Fruit fly (Drosophila melanogaster) whole organism, embryonic: ENCODE data around the gene ssp5.

ENCODE experiments used
- Abd-B ChIP-seq: fragments of 200-800 bp; sonication (Bioruptor generic); optimal IDR thresholded peaks from 2 replicates; lab custom pipeline; 2018; ENCODE audit warnings: missing biosample characterization, mild to moderate bottlenecking, missing genetic modification characterization, moderate library complexity
- B-H1 ChIP-seq: fragments of 200-800 bp; sonication (Bioruptor generic); IDR thresholded peaks from 3 replicates; pipeline ENCODE4 v1.3.6; 2022; ENCODE audit warnings: missing biosample characterization, missing genetic modification characterization
- Bdp1 ChIP-seq: fragments of 200-800 bp; sonication (Bioruptor generic); optimal IDR thresholded peaks from 3 replicates; lab custom pipeline; 2016; ENCODE audit warnings: missing biosample characterization, missing genetic modification characterization
- CG11085 ChIP-seq: fragments of 200-800 bp; sonication (Bioruptor generic); IDR thresholded peaks from 2 replicates; pipeline ENCODE4 v1.3.6; 2022; ENCODE audit warnings: missing biosample characterization, missing genetic modification characterization
- CG12659 ChIP-seq: fragments of 200-800 bp; sonication (Bioruptor generic); optimal IDR thresholded peaks from 3 replicates; lab custom pipeline; 2017; ENCODE audit warnings: mild to moderate bottlenecking, missing biosample characterization, missing genetic modification reagents, missing genetic modification characterization
- CG14050 ChIP-seq: fragments of 200-800 bp; sonication (Bioruptor generic); IDR thresholded peaks from 3 replicates; pipeline ENCODE4 v1.3.6; 2022; ENCODE audit warnings: missing biosample characterization, missing genetic modification characterization
- CG15073 ChIP-seq: fragments of 200-800 bp; sonication (Bioruptor generic); optimal IDR thresholded peaks from 2 replicates; lab custom pipeline; 2016; ENCODE audit warnings: missing biosample characterization, missing genetic modification characterization
- CG16863 ChIP-seq: fragments of 200-800 bp; sonication (Bioruptor generic); optimal IDR thresholded peaks from 3 replicates; lab custom pipeline; 2016; ENCODE audit warnings: missing biosample characterization, missing genetic modification characterization
- CG17186 ChIP-seq: fragments of 200-800 bp; sonication (Bioruptor generic); optimal IDR thresholded peaks from 3 replicates; lab custom pipeline; 2017; ENCODE audit warnings: missing biosample characterization, missing genetic modification reagents, missing genetic modification characterization
- CG17612 ChIP-seq: fragments of 200-800 bp; sonication (Bioruptor generic); IDR thresholded peaks from 2 replicates; pipeline ENCODE4 v1.3.6; 2022; ENCODE audit warnings: missing biosample characterization, missing genetic modification characterization
- CG18476 ChIP-seq: fragments of 200-800 bp; sonication (Bioruptor generic); optimal IDR thresholded peaks from 2 replicates; lab custom pipeline; 2016; ENCODE audit warnings: missing biosample characterization, mild to moderate bottlenecking, missing genetic modification characterization
- CG2129 ChIP-seq: fragments of 200-800 bp; sonication (Bioruptor generic); IDR thresholded peaks from 2 replicates; pipeline ENCODE4 v1.3.6; 2022; ENCODE audit warnings: missing biosample characterization, missing genetic modification characterization; ENCODE audit not compliant: partially characterized antibody
- CG2712 ChIP-seq: fragments of 200-800 bp; optimal IDR thresholded peaks from 3 replicates; lab custom pipeline; 2019; ENCODE audit warnings: missing biosample characterization, mild to moderate bottlenecking, missing genetic modification characterization, moderate library complexity
- CG30431 ChIP-seq: fragments of 200-800 bp; sonication (Bioruptor generic); optimal IDR thresholded peaks from 2 replicates; lab custom pipeline; 2017; ENCODE audit warnings: missing biosample characterization, missing genetic modification characterization
- CG31388 ChIP-seq: fragments of 200-800 bp; sonication (Bioruptor generic); optimal IDR thresholded peaks from 2 replicates; lab custom pipeline; 2016; ENCODE audit warnings: missing biosample characterization, missing genetic modification characterization
- CG32767 ChIP-seq: fragments of 200-800 bp; sonication (Bioruptor generic); IDR thresholded peaks from 2 replicates; pipeline ENCODE4 v1.3.6; 2022; ENCODE audit warnings: missing biosample characterization, missing genetic modification characterization
- CG33557 ChIP-seq: fragments of 200-800 bp; sonication (Bioruptor generic); optimal IDR thresholded peaks from 2 replicates; lab custom pipeline; 2019; ENCODE audit warnings: missing biosample characterization, mild to moderate bottlenecking, missing genetic modification characterization, moderate library complexity
- CG34224 ChIP-seq: fragments of 200-800 bp; sonication (Bioruptor generic); IDR thresholded peaks from 3 replicates; pipeline ENCODE4 v1.3.6; 2022; ENCODE audit warnings: missing biosample characterization, missing genetic modification characterization; ENCODE audit not compliant: partially characterized antibody
- CG4328 ChIP-seq: fragments of 200-800 bp; sonication (Bioruptor generic); optimal IDR thresholded peaks from 3 replicates; lab custom pipeline; 2017; ENCODE audit warnings: missing biosample characterization, missing genetic modification reagents, missing genetic modification characterization
- CG4404 ChIP-seq: fragments of 200-800 bp; sonication (Bioruptor generic); IDR thresholded peaks from 2 replicates; pipeline ENCODE4 v1.3.6; 2022; ENCODE audit warnings: missing biosample characterization, missing genetic modification characterization
- CG4617 ChIP-seq: fragments of 200-800 bp; sonication (Bioruptor generic); optimal IDR thresholded peaks from 3 replicates; lab custom pipeline; 2016; ENCODE audit warnings: missing biosample characterization, missing genetic modification characterization, borderline replicate concordance
- CG5180 ChIP-seq: fragments of 200-800 bp; sonication (Bioruptor generic); optimal IDR thresholded peaks from 3 replicates; lab custom pipeline; 2017; ENCODE audit warnings: missing biosample characterization, missing genetic modification characterization, mild to moderate bottlenecking, moderate library complexity, missing genetic modification reagents
- CG6854 ChIP-seq: fragments of 200-800 bp; sonication (Bioruptor generic); optimal IDR thresholded peaks from 3 replicates; lab custom pipeline; 2017; ENCODE audit warnings: missing biosample characterization, mild to moderate bottlenecking, missing genetic modification characterization
- CG7372 ChIP-seq: fragments of 200-800 bp; sonication (Bioruptor generic); IDR thresholded peaks from 2 replicates; pipeline ENCODE4 v1.3.6; 2022; ENCODE audit warnings: missing biosample characterization, missing genetic modification characterization
- CG7745 ChIP-seq: fragments of 200-800 bp; sonication (Bioruptor generic); optimal IDR thresholded peaks from 2 replicates; lab custom pipeline; 2018; ENCODE audit warnings: missing biosample characterization, mild to moderate bottlenecking, missing genetic modification characterization, moderate library complexity
- CG7987 ChIP-seq: fragments of 200-800 bp; sonication (Bioruptor generic); optimal IDR thresholded peaks from 2 replicates; lab custom pipeline; 2018; ENCODE audit warnings: missing biosample characterization, mild to moderate bottlenecking, missing genetic modification characterization, moderate library complexity
- CG8290 ChIP-seq, 3 experiments: fragments of 200-800 bp; sonication (Bioruptor generic); optimal IDR thresholded peaks; 2 replicates each; lab custom pipeline; 2016 to 2019; ENCODE audit warnings: missing biosample characterization in 3 of 3, missing genetic modification characterization in 3 of 3, mild to moderate bottlenecking in 2 of 3, moderate library complexity in 1 of 3
- CG9932 ChIP-seq: fragments of 200-800 bp; sonication (Bioruptor generic); IDR thresholded peaks from 2 replicates; pipeline ENCODE4 v1.3.6; 2022; ENCODE audit warnings: missing biosample characterization, missing genetic modification characterization
- CoRest ChIP-seq: fragments of 200-800 bp; sonication (Bioruptor generic); optimal IDR thresholded peaks from 3 replicates; lab custom pipeline; 2018; ENCODE audit warnings: missing biosample characterization, mild to moderate bottlenecking, missing genetic modification characterization, moderate library complexity
- Dbx ChIP-seq: fragments of 200-800 bp; sonication (Bioruptor generic); IDR thresholded peaks from 3 replicates; pipeline ENCODE4 v1.3.6; 2022; ENCODE audit warnings: missing biosample characterization, missing genetic modification characterization
- H2.0 ChIP-seq: fragments of 200-800 bp; sonication (Bioruptor generic); IDR thresholded peaks from 2 replicates; pipeline ENCODE4 v1.3.6; 2022; ENCODE audit warnings: missing biosample characterization, missing genetic modification characterization
- HmgZ ChIP-seq: fragments of 200-800 bp; sonication (Bioruptor generic); optimal IDR thresholded peaks from 2 replicates; lab custom pipeline; 2018; ENCODE audit warnings: missing biosample characterization, mild to moderate bottlenecking, missing genetic modification characterization
- Jarid2 ChIP-seq: fragments of 200-800 bp; sonication (Bioruptor generic); optimal IDR thresholded peaks from 3 replicates; lab custom pipeline; 2017; ENCODE audit warnings: mild to moderate bottlenecking, missing biosample characterization, missing genetic modification reagents, missing genetic modification characterization
- Poxn ChIP-seq: fragments of 200-800 bp; sonication (Bioruptor generic); IDR thresholded peaks from 2 replicates; pipeline ENCODE4 v1.3.6; 2022; ENCODE audit warnings: missing biosample characterization, missing genetic modification characterization
- Side ChIP-seq: fragments of 200-800 bp; sonication (Bioruptor generic); optimal IDR thresholded peaks from 2 replicates; lab custom pipeline; 2016; ENCODE audit warnings: missing biosample characterization, missing genetic modification characterization
- Six4 ChIP-seq: fragments of 200-800 bp; sonication (Bioruptor generic); optimal IDR thresholded peaks from 2 replicates; lab custom pipeline; 2016; ENCODE audit warnings: missing biosample characterization, missing genetic modification characterization
- Sry-β ChIP-seq: fragments of 200-800 bp; sonication (Bioruptor generic); optimal IDR thresholded peaks from 2 replicates; lab custom pipeline; 2018; ENCODE audit warnings: missing biosample characterization, mild to moderate bottlenecking, missing genetic modification characterization, moderate library complexity
- Stat92E ChIP-seq, 3 experiments: fragments of >200 bp in 2 of 3; fragments of 200-800 bp in 1 of 3; sonication (Bioruptor generic) in 1 of 3; optimal IDR thresholded peaks; 2 replicates each; lab custom pipeline; 2017 to 2019; ENCODE audit warnings: missing biosample characterization in 3 of 3, missing genetic modification characterization in 3 of 3, mild to moderate bottlenecking in 1 of 3, moderate library complexity in 1 of 3
- Taf1 ChIP-seq: fragments of 200-800 bp; sonication (Bioruptor generic); IDR thresholded peaks from 2 replicates; pipeline ENCODE4 v1.3.6; 2022; ENCODE audit warnings: missing biosample characterization, missing genetic modification characterization
- chn ChIP-seq: fragments of 200-800 bp; sonication (Bioruptor generic); optimal IDR thresholded peaks from 2 replicates; lab custom pipeline; 2016; ENCODE audit warnings: missing biosample characterization, missing genetic modification characterization
- ci ChIP-seq: fragments of 200-800 bp; sonication (Bioruptor generic); IDR thresholded peaks from 3 replicates; pipeline ENCODE4 v1.3.6; 2022; ENCODE audit warnings: missing biosample characterization, missing genetic modification characterization
- crol ChIP-seq: fragments of 200-800 bp; sonication (Bioruptor generic); IDR thresholded peaks from 2 replicates; pipeline ENCODE4 v1.3.6; 2022; ENCODE audit warnings: missing biosample characterization, missing genetic modification characterization
- dan ChIP-seq: fragments of 200-800 bp; sonication (Bioruptor generic); IDR thresholded peaks from 2 replicates; pipeline ENCODE4 v1.3.6; 2022; ENCODE audit warnings: missing biosample characterization, missing genetic modification characterization
- emc ChIP-seq: fragments of 200-800 bp; sonication (Bioruptor generic); optimal IDR thresholded peaks from 2 replicates; lab custom pipeline; 2016; ENCODE audit warnings: missing biosample characterization, missing genetic modification characterization
- otp ChIP-seq: fragments of 200-800 bp; sonication (Bioruptor generic); IDR thresholded peaks from 3 replicates; pipeline ENCODE4, ENCODE4 v1.3.6; 2022; ENCODE audit warnings: missing biosample characterization, missing genetic modification characterization
- tna ChIP-seq: fragments of 200-800 bp; sonication (Bioruptor generic); IDR thresholded peaks from 2 replicates; pipeline ENCODE4 v1.3.6; 2022; ENCODE audit warnings: missing biosample characterization, missing genetic modification characterization; ENCODE audit not compliant: partially characterized antibody
- wor ChIP-seq: fragments of 200-800 bp; sonication (Bioruptor generic); IDR thresholded peaks from 2 replicates; pipeline ENCODE4 v1.3.6; 2022; ENCODE audit warnings: missing biosample characterization, missing genetic modification characterization
- zf30C ChIP-seq: fragments of 200-800 bp; sonication (Bioruptor generic); optimal IDR thresholded peaks from 3 replicates; lab custom pipeline; 2018; ENCODE audit warnings: missing biosample characterization, mild to moderate bottlenecking, missing genetic modification characterization
- zfh1 ChIP-seq: fragments of 200-800 bp; sonication (Bioruptor generic); IDR thresholded peaks from 3 replicates; pipeline ENCODE4 v1.3.6; 2022; ENCODE audit warnings: missing biosample characterization, missing genetic modification characterization

Gene ssp5

dm6 chr3R:12010202-12010824 is 22.6 kb upstream of the ssp5 start, which contains the start of the genes KLHL18 and GCC185 (continued):
- peak; percentile 68 for TF ChIP-seq CG11085 (GFP tag; lab: Robert Waterston, UW)
- no peak for TF ChIP-seq ci (GFP tag; lab: Robert Waterston, UW)
- TF ChIP-seq CG9932 (GFP tag; lab: Robert Waterston, UW), result peak; percentile 88
- peak; percentile 64 for TF ChIP-seq Six4 (GFP tag; lab: Kevin White, UChicago)
- peak; percentile 13 for TF ChIP-seq CG4328 (GFP tag; lab: Kevin White, UChicago)
- no peak; the same call in 1 of the 2 replicates for TF ChIP-seq tna
- peak; percentile 68 for TF ChIP-seq CG12659 (GFP tag; lab: Kevin White, UChicago)
- peak; percentile 90 for TF ChIP-seq Sry-β (GFP tag; lab: Kevin White, UChicago)
- TF ChIP-seq CG7372 (GFP tag; lab: Robert Waterston, UW), result peak; percentile 64
- peak; percentile 88; the same call in 2 of the 3 replicates for TF ChIP-seq Dbx (GFP tag; lab: Robert Waterston, UW)
- TF ChIP-seq Taf1 (GFP tag; lab: Robert Waterston, UW), result peak; percentile 45; the same call in 1 of the 2 replicates
- TF ChIP-seq CG33557 (GFP tag; lab: Kevin White, UChicago), result peak; percentile 74
- no peak for TF ChIP-seq otp (GFP tag; lab: Robert Waterston, UW)
- TF ChIP-seq dan (GFP tag; lab: Robert Waterston, UW), result peak; percentile 41; the same call in 1 of the 2 replicates
- TF ChIP-seq CG18476 (GFP tag; lab: Kevin White, UChicago), result peak; percentile 74
- no peak for TF ChIP-seq CG17186 (GFP tag; lab: Kevin White, UChicago)
- TF ChIP-seq CG32767 (GFP tag; lab: Robert Waterston, UW), result no peak
- no peak for TF ChIP-seq B-H1
- no peak for TF ChIP-seq zf30C (GFP tag; lab: Kevin White, UChicago)
- TF ChIP-seq crol (GFP tag; lab: Robert Waterston, UW), result no peak
- no peak for TF ChIP-seq CG14050 (GFP tag; lab: Robert Waterston, UW)
- peak; percentile 90 for TF ChIP-seq CG4404 (GFP tag; lab: Robert Waterston, UW)
- TF ChIP-seq CG4617 (GFP tag; lab: Kevin White, UChicago), result peak; percentile 80
- peak; percentile 67 for TF ChIP-seq CG8290 (GFP tag; optimal IDR thresholded peaks at IDR 0.05; lab: Kevin White, UChicago)
- no peak for TF ChIP-seq CG8290 (tag; optimal IDR thresholded peaks at IDR 0.05; lab: Kevin White, UChicago)
- no peak for TF ChIP-seq CG7987 (GFP tag; lab: Kevin White, UChicago)
- peak; percentile 34 for TF ChIP-seq Jarid2 (GFP tag; lab: Kevin White, UChicago)
- peak; percentile 38 for TF ChIP-seq CG31388 (GFP tag; lab: Kevin White, UChicago)
- no peak for TF ChIP-seq CG17612 (GFP tag; lab: Robert Waterston, UW)
- no peak for TF ChIP-seq wor (GFP tag; lab: Robert Waterston, UW)
- peak; percentile 92 for TF ChIP-seq Abd-B (GFP tag; lab: Kevin White, UChicago)
- no peak for TF ChIP-seq emc (GFP tag; lab: Kevin White, UChicago)
- TF ChIP-seq CG7745, result no peak
- peak; percentile 16; the same call in 1 of the 2 replicates for TF ChIP-seq Poxn (GFP tag; lab: Robert Waterston, UW)
- TF ChIP-seq zfh1 (GFP tag; lab: Robert Waterston, UW), result peak; percentile 56; the same call in 1 of the 3 replicates
- peak; percentile 62; the same call in 1 of the 3 replicates for TF ChIP-seq CG34224
- TF ChIP-seq H2.0 (GFP tag; lab: Robert Waterston, UW), result peak; percentile 46; the same call in 1 of the 2 replicates
- TF ChIP-seq Bdp1, result peak; percentile 26
- peak; percentile 85 for TF ChIP-seq CG2712 (tag; lab: Kevin White, UChicago)
- no peak for TF ChIP-seq Stat92E (GFP tag; optimal IDR thresholded peaks at IDR 0.05; lab: Kevin White, UChicago)
- TF ChIP-seq CG15073 (GFP tag; lab: Kevin White, UChicago), result peak; percentile 17
- peak; percentile 56 for TF ChIP-seq CG2129 (GFP tag; lab: Robert Waterston, UW)
- peak; percentile 90 for TF ChIP-seq CoRest (tag; lab: Kevin White, UChicago)
- peak; percentile 49 for TF ChIP-seq CG16863 (GFP tag; lab: Kevin White, UChicago)
- TF ChIP-seq CG6854 (GFP tag; lab: Kevin White, UChicago), result no peak
- no peak for TF ChIP-seq CG30431 (GFP tag; lab: Kevin White, UChicago)
- TF ChIP-seq HmgZ (tag; lab: Kevin White, UChicago), result peak; percentile 65
- peak; percentile 58 for TF ChIP-seq chn (GFP tag; lab: Kevin White, UChicago)
- TF ChIP-seq CG5180 (GFP tag; lab: Kevin White, UChicago), result no peak
- peak; percentile 17 for TF ChIP-seq Side (GFP tag; lab: Kevin White, UChicago)
